Worm (Caenorhabditis elegans) whole organism, L3 larva: ENCODE measurements around the gene T26A5.8.

Experiments used
- R02D3.7 ChIP-seq: fragments of 150-350 bp; optimal IDR thresholded peaks from 2 replicates; lab custom pipeline; 2014; ENCODE audit warnings: missing biosample characterization, missing genetic modification characterization
- ZK546.5 ChIP-seq: sonication (generic microtip); optimal IDR thresholded peaks from 2 replicates; lab custom pipeline; 2017; ENCODE audit warnings: missing biosample characterization, missing genetic modification characterization
- aly-2 ChIP-seq: fragments of 150-350 bp; optimal IDR thresholded peaks from 2 replicates; lab custom pipeline; 2014; ENCODE audit warnings: missing biosample characterization, missing genetic modification characterization
- ama-1 ChIP-seq: fragments of 150-350 bp; optimal IDR thresholded peaks from 2 replicates; lab custom pipeline; 2018
- ceh-16 ChIP-seq: sonication (generic microtip); optimal IDR thresholded peaks from 2 replicates; lab custom pipeline; 2017; ENCODE audit warnings: missing biosample characterization, missing genetic modification characterization
- ceh-28 ChIP-seq: fragments of 150-350 bp; optimal IDR thresholded peaks from 2 replicates; lab custom pipeline; 2014; ENCODE audit warnings: missing biosample characterization, missing genetic modification reagents, missing genetic modification characterization
- ceh-82 ChIP-seq: fragments of 150-350 bp; optimal IDR thresholded peaks from 2 replicates; lab custom pipeline; 2014; ENCODE audit warnings: missing biosample characterization, missing genetic modification characterization
- daf-12 ChIP-seq: fragments of 150-350 bp; optimal IDR thresholded peaks from 2 replicates; lab custom pipeline; 2014; ENCODE audit warnings: missing biosample characterization, missing genetic modification reagents, missing genetic modification characterization
- egl-27 ChIP-seq: sonication (generic microtip); optimal IDR thresholded peaks from 4 replicates; lab custom pipeline; 2017; ENCODE audit warnings: missing biosample characterization, missing genetic modification reagents, missing genetic modification characterization
- egl-5 ChIP-seq: fragments of 150-350 bp; optimal IDR thresholded peaks from 2 replicates; lab custom pipeline; 2017; ENCODE audit warnings: missing biosample characterization, missing genetic modification reagents, missing genetic modification characterization, inconsistent platforms
- elt-1 ChIP-seq: fragments of 150-350 bp; optimal IDR thresholded peaks from 2 replicates; lab custom pipeline; 2014; ENCODE audit warnings: missing biosample characterization, missing genetic modification characterization
- elt-2 ChIP-seq: sonication (generic microtip); optimal IDR thresholded peaks from 2 replicates; lab custom pipeline; 2016; ENCODE audit warnings: missing genetic modification reagents, mild to moderate bottlenecking, missing genetic modification characterization, missing compliant biosample characterization
- elt-3 ChIP-seq, 3 experiments: fragments of 150-350 bp in 1 of 3; sonication (generic microtip) in 2 of 3; optimal IDR thresholded peaks; 2 replicates in 2 of 3; 4 replicates in 1 of 3; lab custom pipeline; 2014 to 2017; ENCODE audit warnings: missing biosample characterization in 3 of 3, missing genetic modification characterization in 3 of 3
- eor-1 ChIP-seq, 2 experiments: fragments of 150-350 bp; optimal IDR thresholded peaks; 2 replicates each; lab custom pipeline; 2014 to 2018; ENCODE audit warnings: missing biosample characterization in 2 of 2, missing genetic modification characterization in 2 of 2
- fkh-2 ChIP-seq: fragments of 150-350 bp; optimal IDR thresholded peaks from 2 replicates; lab custom pipeline; 2014; ENCODE audit warnings: missing biosample characterization, missing genetic modification reagents, missing genetic modification characterization
- fos-1 ChIP-seq: fragments of 150-350 bp; optimal IDR thresholded peaks from 2 replicates; lab custom pipeline; 2014; ENCODE audit warnings: missing biosample characterization, missing genetic modification characterization
- hmg-11 ChIP-seq: sonication (generic microtip); optimal IDR thresholded peaks from 2 replicates; lab custom pipeline; 2016; ENCODE audit warnings: missing genetic modification characterization, missing compliant biosample characterization
- lin-15B ChIP-seq: fragments of 150-350 bp; optimal IDR thresholded peaks from 2 replicates; lab custom pipeline; 2014; ENCODE audit warnings: missing biosample characterization, missing genetic modification characterization
- lin-39 ChIP-seq: fragments of 150-350 bp; optimal IDR thresholded peaks from 2 replicates; lab custom pipeline; 2018; ENCODE audit warnings: missing biosample characterization, missing genetic modification reagents, missing genetic modification characterization
- lsy-12 ChIP-seq: sonication (generic microtip); optimal IDR thresholded peaks from 2 replicates; lab custom pipeline; 2016; ENCODE audit warnings: mild to moderate bottlenecking, missing genetic modification characterization, missing compliant biosample characterization
- mdl-1 ChIP-seq: fragments of 150-350 bp; optimal IDR thresholded peaks from 2 replicates; lab custom pipeline; 2014; ENCODE audit warnings: missing biosample characterization, missing genetic modification characterization
- mml-1 ChIP-seq: fragments of 150-350 bp; sonication (generic microtip); optimal IDR thresholded peaks from 3 replicates; lab custom pipeline; 2014; ENCODE audit warnings: missing biosample characterization, missing genetic modification characterization
- nfya-1 ChIP-seq: sonication (generic microtip); optimal IDR thresholded peaks from 2 replicates; lab custom pipeline; 2017; ENCODE audit warnings: missing genetic modification characterization, mild to moderate bottlenecking, missing compliant biosample characterization, antibody characterized with exemption, moderate library complexity; ENCODE audit not compliant: insufficient read depth
- nhr-12 ChIP-seq: fragments of 150-350 bp; optimal IDR thresholded peaks from 2 replicates; lab custom pipeline; 2014; ENCODE audit warnings: missing biosample characterization, missing genetic modification characterization
- nhr-23 ChIP-seq: fragments of 150-350 bp; optimal IDR thresholded peaks from 2 replicates; lab custom pipeline; 2014; ENCODE audit warnings: missing biosample characterization, missing genetic modification reagents, missing genetic modification characterization
- nhr-237 ChIP-seq: fragments of 150-350 bp; optimal IDR thresholded peaks from 2 replicates; lab custom pipeline; 2014; ENCODE audit warnings: missing biosample characterization, missing genetic modification characterization
- nhr-25 ChIP-seq: sonication (generic microtip); optimal IDR thresholded peaks from 2 replicates; lab custom pipeline; 2017; ENCODE audit warnings: missing biosample characterization, missing genetic modification characterization
- nhr-28 ChIP-seq: fragments of 150-350 bp; optimal IDR thresholded peaks from 2 replicates; lab custom pipeline; 2014; ENCODE audit warnings: missing biosample characterization, missing genetic modification characterization
- nhr-43 ChIP-seq: sonication (generic microtip); optimal IDR thresholded peaks from 2 replicates; lab custom pipeline; 2016; ENCODE audit warnings: mild to moderate bottlenecking, missing genetic modification characterization, missing compliant biosample characterization; ENCODE audit not compliant: poor library complexity, severe bottlenecking
- nhr-77 ChIP-seq: fragments of 150-350 bp; optimal IDR thresholded peaks from 2 replicates; lab custom pipeline; 2014; ENCODE audit warnings: missing biosample characterization, missing genetic modification characterization
- pha-4 ChIP-seq: fragments of 150-350 bp; optimal IDR thresholded peaks from 2 replicates; lab custom pipeline; 2014; ENCODE audit warnings: missing biosample characterization, missing genetic modification reagents, missing genetic modification characterization
- pqm-1 ChIP-seq: fragments of 150-350 bp; optimal IDR thresholded peaks from 2 replicates; lab custom pipeline; 2017; ENCODE audit warnings: missing biosample characterization, missing genetic modification characterization, inconsistent platforms
- sea-2 ChIP-seq: fragments of 150-350 bp; sonication (generic microtip); optimal IDR thresholded peaks from 4 replicates; lab custom pipeline; 2014; ENCODE audit warnings: missing biosample characterization, missing genetic modification reagents, missing genetic modification characterization
- skn-1 ChIP-seq: fragments of 150-350 bp; optimal IDR thresholded peaks from 2 replicates; lab custom pipeline; 2014; ENCODE audit warnings: missing biosample characterization, missing genetic modification characterization
- snpc-4 ChIP-seq: fragments of 150-350 bp; optimal IDR thresholded peaks from 2 replicates; lab custom pipeline; 2014; ENCODE audit warnings: missing biosample characterization, missing genetic modification characterization
- unc-39 ChIP-seq: sonication (generic microtip); optimal IDR thresholded peaks from 4 replicates; lab custom pipeline; 2017; ENCODE audit warnings: missing biosample characterization, missing genetic modification characterization
- unc-62 ChIP-seq: fragments of 150-350 bp; sonication (generic microtip); optimal IDR thresholded peaks from 4 replicates; lab custom pipeline; 2014; ENCODE audit warnings: missing biosample characterization, missing genetic modification reagents, missing genetic modification characterization
- ztf-11 ChIP-seq: fragments of 150-350 bp; optimal IDR thresholded peaks from 2 replicates; lab custom pipeline; 2014; ENCODE audit warnings: missing biosample characterization, missing genetic modification characterization

T26A5.8 gene

DNA sequence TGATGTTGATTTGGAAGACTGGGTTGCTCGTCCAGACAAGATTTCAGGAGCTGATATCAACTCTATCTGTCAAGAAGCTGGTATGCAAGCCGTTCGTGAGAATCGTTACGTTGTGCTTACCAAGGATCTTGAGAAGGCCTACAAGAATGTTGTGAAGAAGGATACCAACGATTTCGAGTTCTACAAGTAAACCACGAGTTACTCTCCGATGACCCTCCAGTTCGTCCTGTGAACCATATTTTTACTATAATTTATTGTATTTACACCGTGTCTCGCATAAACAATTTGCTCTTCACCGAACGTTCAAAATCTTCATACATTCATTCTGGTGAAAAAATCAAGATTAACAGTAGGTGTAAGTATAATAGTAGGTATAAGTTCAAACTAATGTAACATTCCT is 28.3 kb upstream of the T26A5.8 start:
- TF ChIP-seq sea-2 (GFP tag; lab: Kevin White, UChicago) (no peak), mml-1 (no peak), R02D3.7 (tag; lab: Kevin White, UChicago) (no peak), ceh-82 (no peak), nhr-77 (no peak), egl-27 (tag; lab: Kevin White, UChicago) (no peak), ama-1 (lab: Kevin White, UChicago) (no peak), nhr-23 (no peak), ceh-28 (no peak), nhr-237 (no peak), daf-12 (no peak), ZK546.5 (tag; lab: Kevin White, UChicago) (no peak), pqm-1 (tag; lab: Kevin White, UChicago) (no peak), fos-1 (no peak), elt-2 (tag; lab: Kevin White, UChicago) (no peak), ceh-16 (no peak), egl-5 (tag; lab: Kevin White, UChicago) (no peak), elt-1 (no peak), fkh-2 (tag; lab: Kevin White, UChicago) (no peak), unc-62 (GFP tag; lab: Kevin White, UChicago) (no peak)

DNA sequence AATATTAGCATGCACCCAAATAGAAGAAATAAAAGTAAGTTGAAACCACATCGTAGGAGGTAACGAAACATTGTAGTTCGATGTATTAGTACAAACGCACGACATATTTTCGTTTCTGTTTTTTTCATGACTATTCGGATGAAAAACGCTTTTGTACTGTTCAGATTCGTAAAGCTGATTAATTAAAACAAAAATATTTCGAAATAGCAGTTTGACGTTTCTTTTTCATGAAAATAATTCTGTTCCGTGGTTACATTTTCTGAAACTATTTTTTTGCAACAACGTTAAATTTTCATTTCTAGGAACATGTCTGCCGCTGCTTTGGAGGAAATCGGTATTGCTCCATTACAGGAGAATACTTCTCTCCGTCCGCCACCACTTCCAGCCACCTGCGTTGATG is 26.8 kb upstream of the T26A5.8 start, which contains the start of gene rpt-3:
rpt-3 (plus strand) TSS at position 301 of the 400 bp plus-strand sequence.
- TF ChIP-seq mdl-1 (tag; lab: Kevin White, UChicago) (no peak), pha-4 (tag; lab: Kevin White, UChicago) (no peak), unc-39 (tag; lab: Kevin White, UChicago) (no peak), lin-15B (tag; lab: Kevin White, UChicago) (no peak), R02D3.7 (tag; lab: Kevin White, UChicago) (no peak), skn-1 (tag; lab: Kevin White, UChicago) (no peak), nhr-28 (tag; lab: Kevin White, UChicago) (no peak), eor-1 (tag; optimal IDR thresholded peaks at IDR 0.05; lab: Kevin White, UChicago) (no peak), fkh-2 (tag; lab: Kevin White, UChicago) (no peak), ztf-11 (tag; lab: Kevin White, UChicago) (no peak), elt-3 (tag; optimal IDR thresholded peaks at IDR 0.05; lab: Kevin White, UChicago) (no peak), ceh-82 (no peak), nhr-25 (no peak)

DNA sequence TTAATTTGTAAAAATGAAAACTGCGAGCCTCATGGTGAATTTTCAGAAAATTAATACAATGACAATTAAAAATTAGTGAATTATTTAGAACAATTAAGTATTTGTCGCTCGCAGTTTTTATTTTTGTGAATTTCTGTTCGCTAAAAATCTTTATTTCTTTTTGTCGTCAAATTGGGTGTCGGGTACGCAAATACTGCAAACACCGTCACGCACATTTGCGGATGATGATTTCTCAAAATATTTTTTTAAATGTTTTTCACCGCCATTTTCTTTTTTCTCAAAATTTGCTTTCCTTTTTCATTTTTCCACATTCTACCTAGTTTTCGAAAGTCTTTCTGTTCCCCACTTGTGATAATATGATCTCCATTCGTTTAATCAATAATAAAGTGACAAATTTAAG is 26.3 kb upstream of the T26A5.8 start:
- no peak for TF ChIP-seq ztf-11 (tag; lab: Kevin White, UChicago)
- TF ChIP-seq R02D3.7 (tag; lab: Kevin White, UChicago), result peak; percentile 10
- TF ChIP-seq nfya-1 (tag; lab: Kevin White, UChicago), result peak; percentile 62
- TF ChIP-seq elt-1, result no peak
- TF ChIP-seq pha-4 (tag; lab: Kevin White, UChicago), result peak; percentile 58
- peak; percentile 24 for TF ChIP-seq nhr-43 (tag; lab: Kevin White, UChicago)
- peak; percentile 41 for TF ChIP-seq nhr-23
- TF ChIP-seq snpc-4 (tag; lab: Kevin White, UChicago), result peak; percentile 7
- peak; percentile 98 for TF ChIP-seq skn-1 (tag; lab: Kevin White, UChicago)
- TF ChIP-seq lin-15B (tag; lab: Kevin White, UChicago), result peak; percentile 39
- TF ChIP-seq nhr-28 (tag; lab: Kevin White, UChicago), result no peak
- TF ChIP-seq fkh-2 (tag; lab: Kevin White, UChicago), result no peak
- TF ChIP-seq elt-2 (tag; lab: Kevin White, UChicago), result peak; percentile 13
- no peak for TF ChIP-seq sea-2 (GFP tag; lab: Kevin White, UChicago)

DNA sequence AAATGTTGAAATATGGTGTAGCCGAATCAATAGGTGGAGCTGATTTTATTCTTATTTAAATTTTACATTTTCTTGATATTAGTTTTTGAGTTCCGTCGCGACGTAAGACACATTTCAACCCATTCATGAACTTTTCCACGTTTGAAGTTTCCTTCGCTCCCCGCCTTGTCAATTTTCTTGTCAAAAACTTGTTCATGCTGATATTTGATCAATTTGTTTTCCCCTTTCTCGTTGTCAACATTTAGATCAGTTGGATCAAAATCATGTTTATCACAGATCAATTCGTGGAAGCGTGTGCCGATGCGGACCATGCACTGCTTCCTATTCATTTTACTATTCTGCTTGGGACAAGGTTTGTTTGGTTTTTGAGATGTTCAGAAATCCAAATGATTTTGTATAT is 20.3 kb upstream of the T26A5.8 start, which contains the start of gene chtb-2:
chtb-2 (plus strand) TSS at position 301 of the 400 bp plus-strand sequence.
- TF ChIP-seq egl-27 (tag; lab: Kevin White, UChicago) (no peak), mml-1 (no peak), pha-4 (tag; lab: Kevin White, UChicago) (no peak), daf-12 (no peak), nhr-25 (no peak), aly-2 (tag; lab: Kevin White, UChicago) (no peak), unc-62 (GFP tag; lab: Kevin White, UChicago) (no peak), nhr-28 (tag; lab: Kevin White, UChicago) (no peak), nhr-237 (no peak), ztf-11 (tag; lab: Kevin White, UChicago) (no peak), unc-39 (tag; lab: Kevin White, UChicago) (no peak), pqm-1 (tag; lab: Kevin White, UChicago) (no peak), fos-1 (no peak), nhr-12 (tag; lab: Kevin White, UChicago) (no peak), ceh-16 (no peak), lin-39 (tag; lab: Kevin White, UChicago) (no peak), egl-5 (tag; lab: Kevin White, UChicago) (no peak), ceh-82 (no peak), lsy-12 (tag; lab: Kevin White, UChicago) (no peak), hmg-11 (tag; lab: Kevin White, UChicago) (no peak)
- TF ChIP-seq, all 47 proteins: peak for 0
